Fruit fly (Drosophila melanogaster): ENCODE measurements around the gene Naa30A.

Gene Naa30A

DNA sequence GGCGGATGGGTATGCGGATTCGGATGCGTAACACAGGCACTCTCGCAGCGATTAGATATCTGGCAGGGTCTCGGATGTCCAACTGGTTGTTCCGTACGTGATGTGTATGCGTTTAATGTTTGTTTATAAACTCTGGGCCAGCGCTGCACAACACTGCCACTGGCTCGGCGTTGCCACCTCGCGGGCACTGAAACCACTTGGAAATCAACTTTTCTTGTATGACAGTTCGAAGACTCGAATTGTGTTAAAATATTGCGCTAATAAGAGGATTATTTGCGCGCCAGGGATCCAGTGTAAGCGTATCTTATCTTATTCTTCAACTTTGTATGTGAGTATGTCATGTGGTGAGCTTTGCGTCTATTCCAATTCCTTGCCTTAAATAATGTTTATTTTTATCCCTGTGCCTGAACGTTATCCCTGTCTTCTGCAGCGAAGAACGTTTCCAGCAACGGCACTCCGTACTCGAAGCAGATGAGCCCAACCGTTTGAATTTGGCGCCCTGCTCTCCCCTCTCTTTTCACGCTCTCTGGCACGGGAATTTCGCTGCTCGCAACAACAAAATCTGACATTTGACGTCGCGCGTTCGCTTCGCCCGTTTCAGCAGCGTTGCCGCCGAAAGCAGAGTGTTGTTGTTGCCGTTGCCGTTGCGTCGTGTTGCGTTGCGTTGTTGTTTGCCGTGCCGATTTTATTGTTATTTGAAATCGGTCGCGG, 38.6 kb downstream of the Naa30A start, which contains the start of the genes CG3719 and CG32813 (continued):
- peak; percentile 60 for TF ChIP-seq stwl (tag; optimal IDR thresholded peaks at IDR 0.05)
- TF ChIP-seq slbo (GFP tag; IDR thresholded peaks at IDR 0.05): peak; percentile 65
- peak; percentile 42 for TF ChIP-seq caup (GFP tag; optimal IDR thresholded peaks at IDR 0.05; ENCODE audit: severe bottlenecking)
- no peak for TF ChIP-seq Spps (tag; optimal IDR thresholded peaks at IDR 0.05)
- peak; percentile 58; the same call in 1 of the 3 replicates for TF ChIP-seq CG11456 (GFP tag; IDR thresholded peaks at IDR 0.05)
- TF ChIP-seq Drgx (GFP tag; IDR thresholded peaks at IDR 0.05): 0 out of 2 replicates have a peak, but pooled peaks have one; percentile 8
- TF ChIP-seq sens (GFP tag): peak; percentile 89
- TF ChIP-seq Ravus (GFP tag; IDR thresholded peaks at IDR 0.05): no peak
- TF ChIP-seq Neu2 (GFP tag; optimal IDR thresholded peaks at IDR 0.05; ENCODE audit: borderline replicate concordance): no peak
- TF ChIP-seq ash1 (GFP tag; optimal IDR thresholded peaks at IDR 0.05): no peak
- TF ChIP-seq chm (GFP tag; IDR thresholded peaks at IDR 0.05): peak; percentile 45; the same call in 1 of the 2 replicates
- TF ChIP-seq Atf6 (GFP tag; IDR thresholded peaks at IDR 0.05): 0 out of 2 replicates have a peak, but pooled peaks have one; percentile 5
- no peak for TF ChIP-seq sc (optimal IDR thresholded peaks at IDR 0.05)
- no peak for TF ChIP-seq sc (GFP tag; optimal IDR thresholded peaks at IDR 0.05)
- TF ChIP-seq CG9876 (GFP tag; optimal IDR thresholded peaks at IDR 0.05): no peak
- TF ChIP-seq lilli (GFP tag; optimal IDR thresholded peaks at IDR 0.05): peak; percentile 30
- no peak for TF ChIP-seq CG6854 (GFP tag; optimal IDR thresholded peaks at IDR 0.05)
- peak; percentile 31 for TF ChIP-seq CG17385 (GFP tag; optimal IDR thresholded peaks at IDR 0.05)
- no peak for TF ChIP-seq vfl (GFP tag; optimal IDR thresholded peaks at IDR 0.05)
- no peak; the same call in 1 of the 2 replicates for TF ChIP-seq CG14667 (GFP tag; IDR thresholded peaks at IDR 0.05)
- no peak for TF ChIP-seq h (optimal IDR thresholded peaks at IDR 0.05)
- TF ChIP-seq crp (GFP tag; optimal IDR thresholded peaks at IDR 0.05): peak in 1 of 2 experiments; percentile 32
- TF ChIP-seq dati (GFP tag; IDR thresholded peaks at IDR 0.05): no peak
- TF ChIP-seq al (GFP tag; IDR thresholded peaks at IDR 0.05): 0 out of 2 replicates have a peak, but pooled peaks have one; percentile 11
- no peak for TF ChIP-seq CG11504 (tag; optimal IDR thresholded peaks at IDR 0.05)
- TF ChIP-seq danr (GFP tag; IDR thresholded peaks at IDR 0.05): no peak
- TF ChIP-seq Mad (GFP tag; optimal IDR thresholded peaks at IDR 0.05): no peak
- 0 out of 3 replicates have a peak, but pooled peaks have one; percentile 22 for TF ChIP-seq Opbp (GFP tag; IDR thresholded peaks at IDR 0.05; ENCODE audit: partially characterized antibody)
- peak; percentile 18; the same call in 1 of the 3 replicates for TF ChIP-seq dysf (GFP tag; IDR thresholded peaks at IDR 0.05)
- peak; percentile 40 for TF ChIP-seq HLH54F (GFP tag; optimal IDR thresholded peaks at IDR 0.05)
- TF ChIP-seq so (GFP tag; IDR thresholded peaks at IDR 0.05): no peak; the same call in 2 of the 3 replicates
- no peak for TF ChIP-seq Sry-β (GFP tag; optimal IDR thresholded peaks at IDR 0.05)
- peak; percentile 12 for TF ChIP-seq CG7928 (GFP tag; optimal IDR thresholded peaks at IDR 0.05)
- TF ChIP-seq gsb (GFP tag; IDR thresholded peaks at IDR 0.05): no peak
- no peak for TF ChIP-seq kni (GFP tag; optimal IDR thresholded peaks at IDR 0.05)
- TF ChIP-seq Hr39 (optimal IDR thresholded peaks at IDR 0.05): no peak
- no peak for TF ChIP-seq CG1233 (GFP tag; optimal IDR thresholded peaks at IDR 0.05)
- peak; percentile 1 for TF ChIP-seq Atf-2 (GFP tag; optimal IDR thresholded peaks at IDR 0.05)
- TF ChIP-seq tup (GFP tag; optimal IDR thresholded peaks at IDR 0.05): no peak
- peak; percentile 2 for TF ChIP-seq CG4328 (GFP tag; optimal IDR thresholded peaks at IDR 0.05)
- peak; percentile 41 for TF ChIP-seq CG10366 (GFP tag; IDR thresholded peaks at IDR 0.05)
- peak; percentile 51 for TF ChIP-seq zfh2 (GFP tag; optimal IDR thresholded peaks at IDR 0.05)
- peak; percentile 43 for TF ChIP-seq CG18599 (GFP tag; optimal IDR thresholded peaks at IDR 0.05)
- 0 out of 2 replicates have a peak, but pooled peaks have one; percentile 23 for TF ChIP-seq vvl (GFP tag; IDR thresholded peaks at IDR 0.05)
- TF ChIP-seq Gug (GFP tag; IDR thresholded peaks at IDR 0.05): no peak; the same call in 3 of the 4 replicates
- TF ChIP-seq CG8478 (optimal IDR thresholded peaks at IDR 0.05): no peak
- peak; percentile 30 for TF ChIP-seq CG33213 (GFP tag; optimal IDR thresholded peaks at IDR 0.05)
- peak; percentile 23 for TF ChIP-seq CG9609 (GFP tag; optimal IDR thresholded peaks at IDR 0.05)
- no peak for TF ChIP-seq CG6272 (GFP tag; IDR thresholded peaks at IDR 0.05)
- no peak for TF ChIP-seq jing (GFP tag; optimal IDR thresholded peaks at IDR 0.05)
- TF ChIP-seq CG17359 (tag; optimal IDR thresholded peaks at IDR 0.05): no peak

Measured in whole organism, embryonic.